Worm (Caenorhabditis elegans): ENCODE data around the gene nhr-175.

The nhr-175 gene

DNA sequence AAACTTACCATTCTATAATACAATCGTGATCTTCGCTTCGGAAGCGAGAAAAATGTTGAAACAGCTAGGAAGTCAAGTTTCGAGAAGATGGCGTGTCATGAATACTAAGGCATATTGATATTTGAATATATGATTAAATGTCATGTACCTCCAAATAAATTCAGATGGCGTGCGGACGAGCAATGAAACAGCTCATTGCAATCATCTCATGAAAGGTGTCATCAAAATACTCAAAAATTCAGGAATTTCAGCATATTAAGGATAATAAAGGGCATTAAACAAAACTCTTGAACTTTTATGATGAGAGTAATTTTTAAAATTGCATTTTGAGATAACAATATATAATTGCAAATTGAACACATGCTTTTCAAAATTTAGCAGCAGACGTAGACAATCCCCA is 48.9 kb downstream of the nhr-175 start, which contains the start of gene gcy-32:
Gene gcy-32 (minus strand): TSS at position 101 of the 400 bp plus-strand sequence.
- no peak for TF ChIP-seq nhr-129 (tag; optimal IDR thresholded peaks at IDR 0.05)
- no peak for TF ChIP-seq gmeb-1 (tag; optimal IDR thresholded peaks at IDR 0.05)
- TF ChIP-seq C34F6.9 (tag; optimal IDR thresholded peaks at IDR 0.05): no peak
- TF ChIP-seq nhr-237 (tag; optimal IDR thresholded peaks at IDR 0.05): no peak

DNA sequence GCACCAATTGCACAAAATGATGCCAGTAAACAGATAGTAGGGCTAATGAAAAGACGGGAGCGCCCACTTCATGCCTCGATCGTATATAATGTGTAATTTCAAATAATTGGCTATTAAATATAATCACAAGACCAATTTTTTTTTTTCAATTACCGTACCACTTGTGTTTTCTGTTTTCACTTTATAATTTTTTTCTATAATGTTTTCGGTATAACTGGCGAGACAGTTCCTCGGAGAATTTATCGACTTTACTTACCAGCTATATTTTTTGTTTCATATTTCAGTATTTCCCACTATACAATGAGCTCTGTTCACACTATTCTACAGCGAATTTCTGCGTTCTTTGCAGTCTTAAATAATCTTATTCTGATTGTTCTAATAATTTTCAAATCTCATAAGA is 49.7 kb downstream of the nhr-175 start, which contains the start of gene str-252:
Gene str-252 (plus strand): TSS at position 301 of the 400 bp plus-strand sequence.
- TF ChIP-seq elt-1 (tag; optimal IDR thresholded peaks at IDR 0.05) (no peak), skn-1 (tag; optimal IDR thresholded peaks at IDR 0.05) (no peak), ama-1 (optimal IDR thresholded peaks at IDR 0.05) (no peak), nhr-12 (tag; optimal IDR thresholded peaks at IDR 0.05) (no peak)
